Worm (Caenorhabditis elegans) whole organism, L4 larva: ENCODE results near the gene rde-1.

Experiments used
- aly-2 ChIP-seq: sonication (generic microtip); optimal IDR thresholded peaks from 2 replicates; lab custom pipeline; 2018; ENCODE audit warnings: missing biosample characterization, missing genetic modification characterization
- ama-1 ChIP-seq: fragments of 150-350 bp; optimal IDR thresholded peaks from 2 replicates; lab custom pipeline; 2014; ENCODE audit warnings: inconsistent platforms, mixed read lengths
- ceh-20 ChIP-seq: fragments of 200-800 bp; sonication (Bioruptor generic); IDR thresholded peaks from 2 replicates; pipeline ENCODE4 v1.3.6; 2022; ENCODE audit warnings: missing genetic modification reagents, missing genetic modification characterization, missing compliant biosample characterization
- ceh-82 ChIP-seq: sonication (generic microtip); optimal IDR thresholded peaks from 2 replicates; lab custom pipeline; 2017; ENCODE audit warnings: missing biosample characterization, missing genetic modification characterization
- fkh-10 ChIP-seq: fragments of 150-350 bp; optimal IDR thresholded peaks from 2 replicates; lab custom pipeline; 2014; ENCODE audit warnings: missing biosample characterization, missing genetic modification reagents, missing genetic modification characterization
- mdl-1 ChIP-seq, 2 experiments: fragments of 150-350 bp in 1 of 2; sonication (generic microtip) in 1 of 2; optimal IDR thresholded peaks; 2 replicates each; lab custom pipeline; 2014 to 2017; ENCODE audit warnings: missing biosample characterization in 2 of 2, missing genetic modification characterization in 2 of 2
- pha-4 ChIP-seq, 2 experiments: fragments of 150-350 bp in 1 of 2; fragments of 200-800 bp in 1 of 2; sonication (Bioruptor generic) in 1 of 2; IDR thresholded peaks in 1 of 2; optimal IDR thresholded peaks in 1 of 2; 2 replicates each; pipeline versions ENCODE4 v1.3.6 to Lab custom; 2014 to 2022; ENCODE audit warnings: missing genetic modification characterization in 2 of 2, missing genetic modification reagents in 2 of 2, missing biosample characterization in 1 of 2, missing compliant biosample characterization in 1 of 2
- pqm-1 ChIP-seq: sonication (generic microtip); optimal IDR thresholded peaks from 2 replicates; lab custom pipeline; 2017; ENCODE audit warnings: missing biosample characterization, missing genetic modification characterization
- skn-1 ChIP-seq: fragments of 150-350 bp; optimal IDR thresholded peaks from 2 replicates; lab custom pipeline; 2014; ENCODE audit warnings: missing biosample characterization, missing genetic modification characterization
- unc-62 ChIP-seq, 3 experiments: fragments of 150-350 bp in 1 of 3; sonication (generic microtip); optimal IDR thresholded peaks in 2 of 3; peaks in 1 of 3; 1 replicate in 1 of 3; 2 replicates in 2 of 3; lab custom pipeline; 2014 to 2017; ENCODE audit warnings: missing biosample characterization in 3 of 3, missing genetic modification characterization in 3 of 3, missing genetic modification reagents in 3 of 3, missing genotype in 1 of 3
- ztf-7 ChIP-seq: fragments of 150-350 bp; optimal IDR thresholded peaks from 2 replicates; lab custom pipeline; 2014; ENCODE audit warnings: missing biosample characterization, missing genetic modification characterization

- TF ChIP-seq mdl-1 (tag; optimal IDR thresholded peaks at IDR 0.05; lab: Kevin White, UChicago) (no peak), aly-2 (tag; lab: Kevin White, UChicago) (no peak), pha-4 (GFP tag; IDR thresholded peaks at IDR 0.05; lab: Robert Waterston, UW) (no peak), pha-4 (tag; optimal IDR thresholded peaks at IDR 0.05; lab: Kevin White, UChicago) (no peak), ceh-20 (GFP tag; lab: Robert Waterston, UW) (no peak), skn-1 (tag; lab: Kevin White, UChicago) (no peak), ztf-7 (tag; lab: Kevin White, UChicago) (no peak), unc-62 (GFP tag; optimal IDR thresholded peaks at IDR 0.05 in 1 of 2; lab: Kevin White, UChicago) (no peak), unc-62 (tag; optimal IDR thresholded peaks at IDR 0.05; lab: Kevin White, UChicago) (no peak), fkh-10 (no peak), ceh-82 (tag; lab: Kevin White, UChicago) (no peak), pqm-1 (tag; lab: Kevin White, UChicago) (no peak), ama-1 (lab: Kevin White, UChicago) (no peak)
Measured at ce11 chrV:10019083-10019624, 27.7 kb upstream of the rde-1 start.
